Worm (Caenorhabditis elegans) whole organism, L1 larva: ENCODE data around the gene R10E4.11.

Experiments
- C34B4.2 ChIP-seq: sonication (generic microtip); optimal IDR thresholded peaks from 2 replicates; lab custom pipeline; 2017; ENCODE audit warnings: mild to moderate bottlenecking, missing genetic modification characterization, missing compliant biosample characterization
- F16B12.6 ChIP-seq: fragments of 150-350 bp; optimal IDR thresholded peaks from 2 replicates; lab custom pipeline; 2014; ENCODE audit warnings: missing biosample characterization, missing genetic modification characterization
- Y116A8C.19 ChIP-seq: sonication (generic microtip); optimal IDR thresholded peaks from 2 replicates; lab custom pipeline; 2016; ENCODE audit warnings: missing compliant biosample characterization, missing genetic modification characterization, borderline replicate concordance
- aha-1 ChIP-seq: fragments of 150-350 bp; optimal IDR thresholded peaks from 2 replicates; lab custom pipeline; 2014; ENCODE audit warnings: missing biosample characterization, missing genetic modification characterization
- alr-1 ChIP-seq: fragments of 200-800 bp; sonication (Bioruptor generic); optimal IDR thresholded peaks from 2 replicates; lab custom pipeline; 2018; ENCODE audit warnings: borderline replicate concordance, mild to moderate bottlenecking, missing genetic modification characterization, missing compliant biosample characterization
- aly-2 ChIP-seq: fragments of 150-350 bp; optimal IDR thresholded peaks from 2 replicates; lab custom pipeline; 2014; ENCODE audit warnings: missing biosample characterization, missing genetic modification characterization
- blmp-1 ChIP-seq: fragments of 150-350 bp; optimal IDR thresholded peaks from 2 replicates; lab custom pipeline; 2014; ENCODE audit warnings: missing biosample characterization, missing genetic modification characterization
- ceh-82 ChIP-seq, 3 experiments: fragments of 150-350 bp in 1 of 3; sonication (generic microtip) in 2 of 3; optimal IDR thresholded peaks; 2 replicates each; lab custom pipeline; 2014 to 2017; ENCODE audit warnings: missing biosample characterization in 3 of 3, missing genetic modification characterization in 3 of 3
- ceh-90 ChIP-seq: sonication (generic microtip); optimal IDR thresholded peaks from 2 replicates; lab custom pipeline; 2016; ENCODE audit warnings: missing genetic modification characterization, missing compliant biosample characterization
- ces-1 ChIP-seq: fragments of 150-350 bp; optimal IDR thresholded peaks from 2 replicates; lab custom pipeline; 2014; ENCODE audit warnings: missing biosample characterization, missing genetic modification reagents, missing genetic modification characterization
- dsc-1 ChIP-seq: sonication (generic microtip); optimal IDR thresholded peaks from 2 replicates; lab custom pipeline; 2016; ENCODE audit warnings: mild to moderate bottlenecking, missing genetic modification characterization, missing compliant biosample characterization
- efl-3 ChIP-seq: fragments of 200-800 bp; sonication (Bioruptor generic); optimal IDR thresholded peaks from 2 replicates; lab custom pipeline; 2018; ENCODE audit warnings: mild to moderate bottlenecking, missing genetic modification characterization, missing compliant biosample characterization
- egl-13 ChIP-seq: sonication (generic microtip); optimal IDR thresholded peaks from 2 replicates; lab custom pipeline; 2016; ENCODE audit warnings: missing genotype, missing genetic modification reagents, missing genetic modification characterization, missing compliant biosample characterization
- egl-27 ChIP-seq, 2 experiments: fragments of 150-350 bp in 1 of 2; sonication (generic microtip); optimal IDR thresholded peaks; 3 replicates each; lab custom pipeline; 2017 to 2018; ENCODE audit warnings: missing biosample characterization in 2 of 2, missing genetic modification characterization in 2 of 2, missing genetic modification reagents in 2 of 2
- ets-5 ChIP-seq: fragments of 200-800 bp; sonication (Bioruptor generic); IDR thresholded peaks from 2 replicates; pipeline ENCODE4 v1.3.6; 2022; ENCODE audit warnings: missing genetic modification characterization, missing compliant biosample characterization
- fkh-8 ChIP-seq: sonication (generic microtip); optimal IDR thresholded peaks from 2 replicates; lab custom pipeline; 2016; ENCODE audit warnings: mild to moderate bottlenecking, missing genetic modification characterization, missing compliant biosample characterization
- fos-1 ChIP-seq: fragments of 150-350 bp; optimal IDR thresholded peaks from 2 replicates; lab custom pipeline; 2014; ENCODE audit warnings: missing biosample characterization, missing genetic modification characterization
- grh-1 ChIP-seq: fragments of 200-800 bp; sonication (Bioruptor generic); IDR thresholded peaks from 2 replicates; pipeline ENCODE4 v1.3.6; 2022; ENCODE audit warnings: missing genetic modification reagents, missing genetic modification characterization, missing compliant biosample characterization
- hlh-17 ChIP-seq: fragments of 200-800 bp; sonication (Bioruptor generic); optimal IDR thresholded peaks from 2 replicates; lab custom pipeline; 2018; ENCODE audit warnings: missing genetic modification characterization, mild to moderate bottlenecking, missing compliant biosample characterization, moderate library complexity, borderline replicate concordance
- hlh-4 ChIP-seq: sonication (generic microtip); optimal IDR thresholded peaks from 2 replicates; lab custom pipeline; 2016; ENCODE audit warnings: mild to moderate bottlenecking, missing genetic modification characterization, missing compliant biosample characterization
- hpl-2 ChIP-seq: fragments of 150-350 bp; optimal IDR thresholded peaks from 2 replicates; lab custom pipeline; 2014; ENCODE audit warnings: missing biosample characterization, missing genetic modification reagents, missing genetic modification characterization
- irx-1 ChIP-seq: sonication (generic microtip); optimal IDR thresholded peaks from 2 replicates; lab custom pipeline; 2016; ENCODE audit warnings: missing genetic modification characterization, missing compliant biosample characterization
- jun-1 ChIP-seq: fragments of 150-350 bp; optimal IDR thresholded peaks from 2 replicates; lab custom pipeline; 2014; ENCODE audit warnings: missing biosample characterization, missing genetic modification reagents, missing genetic modification characterization
- lin-13 ChIP-seq: fragments of 150-350 bp; optimal IDR thresholded peaks from 2 replicates; lab custom pipeline; 2014; ENCODE audit warnings: missing biosample characterization, missing genetic modification reagents, missing genetic modification characterization
- lin-39 ChIP-seq: fragments of 150-350 bp; optimal IDR thresholded peaks from 2 replicates; lab custom pipeline; 2014; ENCODE audit warnings: missing biosample characterization, missing genetic modification reagents, missing genetic modification characterization
- lir-3 ChIP-seq: sonication (generic microtip); optimal IDR thresholded peaks from 2 replicates; lab custom pipeline; 2016; ENCODE audit warnings: mild to moderate bottlenecking, missing genetic modification characterization, moderate library complexity, missing compliant biosample characterization; ENCODE audit not compliant: poor library complexity
- mef-2 ChIP-seq: fragments of 150-350 bp; optimal IDR thresholded peaks from 2 replicates; lab custom pipeline; 2014; ENCODE audit warnings: missing biosample characterization, missing genetic modification characterization
- mep-1 ChIP-seq: fragments of 150-350 bp; optimal IDR thresholded peaks from 2 replicates; lab custom pipeline; 2014; ENCODE audit warnings: missing biosample characterization, missing genetic modification characterization
- nhr-12 ChIP-seq: sonication (generic microtip); optimal IDR thresholded peaks from 2 replicates; lab custom pipeline; 2017; ENCODE audit warnings: missing biosample characterization, missing genetic modification characterization
- nhr-19 ChIP-seq: fragments of 200-800 bp; sonication (Bioruptor generic); conservative IDR thresholded peaks from 2 replicates; pipeline ENCODE4 v1.3.6; 2022; ENCODE audit warnings: missing genetic modification characterization, missing compliant biosample characterization
- nhr-20 ChIP-seq: sonication (generic microtip); optimal IDR thresholded peaks from 2 replicates; lab custom pipeline; 2016; ENCODE audit warnings: mild to moderate bottlenecking, missing genetic modification characterization, missing compliant biosample characterization
- nhr-237 ChIP-seq: fragments of 150-350 bp; optimal IDR thresholded peaks from 2 replicates; lab custom pipeline; 2014; ENCODE audit warnings: missing biosample characterization, missing genetic modification characterization
- nhr-71 ChIP-seq: sonication (generic microtip); optimal IDR thresholded peaks from 2 replicates; lab custom pipeline; 2016; ENCODE audit warnings: mild to moderate bottlenecking, missing genetic modification characterization, moderate library complexity, missing compliant biosample characterization
- nhr-76 ChIP-seq: sonication (generic microtip); optimal IDR thresholded peaks from 2 replicates; lab custom pipeline; 2017; ENCODE audit warnings: missing biosample characterization, missing genetic modification characterization
- nhr-77 ChIP-seq: fragments of 150-350 bp; optimal IDR thresholded peaks from 2 replicates; lab custom pipeline; 2014; ENCODE audit warnings: missing biosample characterization, missing genetic modification characterization
- nhr-84 ChIP-seq: sonication (generic microtip); optimal IDR thresholded peaks from 2 replicates; lab custom pipeline; 2017; ENCODE audit warnings: missing biosample characterization, missing genetic modification characterization
- nhr-85 ChIP-seq: sonication (generic microtip); peaks from one replicate; lab custom pipeline; 2016; ENCODE audit warnings: missing genetic modification characterization, inconsistent platforms, missing compliant biosample characterization
- nhr-90 ChIP-seq: sonication (generic microtip); optimal IDR thresholded peaks from 2 replicates; lab custom pipeline; 2016; ENCODE audit warnings: mild to moderate bottlenecking, missing genetic modification characterization, missing compliant biosample characterization; ENCODE audit not compliant: poor library complexity
- pag-3 ChIP-seq: sonication (generic microtip); optimal IDR thresholded peaks from 2 replicates; lab custom pipeline; 2017; ENCODE audit warnings: missing genetic modification characterization, mild to moderate bottlenecking, missing compliant biosample characterization, antibody characterized with exemption, borderline replicate concordance; ENCODE audit not compliant: insufficient read depth
- pax-3 ChIP-seq: fragments of 200-800 bp; sonication (Bioruptor generic); optimal IDR thresholded peaks from 2 replicates; lab custom pipeline; 2018; ENCODE audit warnings: mild to moderate bottlenecking, missing genetic modification characterization, moderate library complexity, missing compliant biosample characterization
- pqm-1 ChIP-seq: sonication (generic microtip); optimal IDR thresholded peaks from 3 replicates; lab custom pipeline; 2017; ENCODE audit warnings: missing biosample characterization, missing genetic modification characterization
- skn-1 ChIP-seq: fragments of 150-350 bp; optimal IDR thresholded peaks from 2 replicates; lab custom pipeline; 2014; ENCODE audit warnings: missing biosample characterization, missing genetic modification characterization
- snpc-4 ChIP-seq: fragments of 150-350 bp; optimal IDR thresholded peaks from 2 replicates; lab custom pipeline; 2014; ENCODE audit warnings: missing biosample characterization, missing genetic modification characterization
- snu-23 ChIP-seq: sonication (generic microtip); optimal IDR thresholded peaks from 2 replicates; lab custom pipeline; 2016; ENCODE audit warnings: missing genetic modification characterization, missing compliant biosample characterization
- sox-4 ChIP-seq: sonication (generic microtip); optimal IDR thresholded peaks from 2 replicates; lab custom pipeline; 2016; ENCODE audit warnings: missing genetic modification characterization, missing compliant biosample characterization
- swsn-7 ChIP-seq: sonication (generic microtip); optimal IDR thresholded peaks from 2 replicates; lab custom pipeline; 2016; ENCODE audit warnings: missing genetic modification characterization, missing compliant biosample characterization
- tlp-1 ChIP-seq: fragments of 150-350 bp; optimal IDR thresholded peaks from 2 replicates; lab custom pipeline; 2014; ENCODE audit warnings: missing biosample characterization, missing genetic modification characterization
- unc-130 ChIP-seq: fragments of 150-350 bp; optimal IDR thresholded peaks from 2 replicates; lab custom pipeline; 2017; ENCODE audit warnings: missing biosample characterization, missing genetic modification characterization, inconsistent platforms
- unc-30 ChIP-seq: sonication (generic microtip); optimal IDR thresholded peaks from 2 replicates; lab custom pipeline; 2017; ENCODE audit warnings: missing biosample characterization, missing genetic modification characterization
- unc-62 ChIP-seq: fragments of 150-350 bp; optimal IDR thresholded peaks from 2 replicates; lab custom pipeline; 2014; ENCODE audit warnings: missing biosample characterization, missing genetic modification reagents, missing genetic modification characterization
- unc-98 ChIP-seq: fragments of 200-800 bp; sonication (Bioruptor generic); IDR thresholded peaks from 2 replicates; pipeline ENCODE4 v1.3.6; 2022; ENCODE audit warnings: missing genetic modification characterization, missing compliant biosample characterization
- xbp-1 ChIP-seq: sonication (generic microtip); optimal IDR thresholded peaks from 2 replicates; lab custom pipeline; 2016; ENCODE audit warnings: missing genetic modification characterization, missing compliant biosample characterization

R10E4.11 gene

ce11 chrIII:4269220-4269935, 31.5 kb downstream of the R10E4.11 start, which contains the start of the genes sftb-1 and R10E4.1 (continued):
- TF ChIP-seq ceh-82 (tag; optimal IDR thresholded peaks at IDR 0.05; lab: Kevin White, UChicago) (peak; percentile 76 to 77 (median 77)), hpl-2 (GFP tag; lab: Kevin White, UChicago) (peak; percentile 22), lir-3 (no peak), nhr-77 (tag; lab: Kevin White, UChicago) (peak; percentile 1), egl-27 (tag; optimal IDR thresholded peaks at IDR 0.05; lab: Kevin White, UChicago) (no peak), hlh-4 (tag; lab: Kevin White, UChicago) (no peak), F16B12.6 (tag; lab: Kevin White, UChicago) (peak; percentile 70), swsn-7 (tag; lab: Kevin White, UChicago) (peak; percentile 80), jun-1 (peak; percentile 40), fos-1 (tag; lab: Kevin White, UChicago) (no peak), unc-30 (tag; lab: Kevin White, UChicago) (no peak), skn-1 (peak; percentile 72), nhr-20 (tag; lab: Kevin White, UChicago) (peak; percentile 80), unc-130 (peak; percentile 61), pax-3 (no peak), nhr-19 (GFP tag; lab: Robert Waterston, UW) (peak; percentile 81), alr-1 (tag; lab: Kevin White, UChicago) (no peak), lin-39 (tag; lab: Kevin White, UChicago) (peak; percentile 62), unc-62 (GFP tag; lab: Kevin White, UChicago) (no peak), efl-3 (GFP tag; lab: Kevin White, UChicago) (no peak), dsc-1 (tag; lab: Kevin White, UChicago) (peak; percentile 74), nhr-76 (tag; lab: Kevin White, UChicago) (no peak), fkh-8 (tag; lab: Kevin White, UChicago) (peak; percentile 62), nhr-84 (tag; lab: Kevin White, UChicago) (no peak), nhr-12 (tag; lab: Kevin White, UChicago) (no peak), blmp-1 (peak; percentile 6), pag-3 (no peak), nhr-85 (peak; percentile 88), ceh-90 (no peak), aha-1 (tag; lab: Kevin White, UChicago) (no peak), irx-1 (tag; lab: Kevin White, UChicago) (peak; percentile 70), xbp-1 (tag; lab: Kevin White, UChicago) (peak; percentile 82), Y116A8C.19 (tag; lab: Kevin White, UChicago) (no peak), lin-13 (GFP tag; lab: Kevin White, UChicago) (peak; percentile 62), unc-98 (GFP tag; lab: Robert Waterston, UW) (no peak), pqm-1 (no peak), aly-2 (tag; lab: Kevin White, UChicago) (peak; percentile 29), snu-23 (GFP tag; lab: Kevin White, UChicago) (peak; percentile 85), nhr-90 (tag; lab: Kevin White, UChicago) (peak; percentile 77), C34B4.2 (no peak), ces-1 (GFP tag; lab: Kevin White, UChicago) (no peak), mef-2 (tag; lab: Kevin White, UChicago) (no peak), mep-1 (tag; lab: Kevin White, UChicago) (peak; percentile 90), sox-4 (tag; lab: Kevin White, UChicago) (peak; percentile 52), tlp-1 (tag; lab: Kevin White, UChicago) (no peak), ets-5 (no peak), hlh-17 (GFP tag; lab: Kevin White, UChicago) (no peak), nhr-71 (tag; lab: Kevin White, UChicago) (peak; percentile 87), nhr-237 (tag; lab: Kevin White, UChicago) (no peak), snpc-4 (tag; lab: Kevin White, UChicago) (peak; percentile 58), grh-1 (GFP tag; lab: Robert Waterston, UW) (0 out of 2 replicates have a peak, but pooled peaks have one; percentile 40), egl-13 (tag; lab: Kevin White, UChicago) (peak; percentile 60)
